Fruit fly (Drosophila melanogaster) whole organism, embryonic: ENCODE data around the gene Hr4.

Experiments
- Asciz ChIP-seq: fragments of 200-800 bp; sonication (Bioruptor generic); optimal IDR thresholded peaks from 2 replicates; lab custom pipeline; 2017; ENCODE audit warnings: missing biosample characterization, mild to moderate bottlenecking, missing genetic modification characterization, missing genetic modification reagents
- Awh ChIP-seq: fragments of 200-800 bp; sonication (Bioruptor generic); IDR thresholded peaks from 2 replicates; pipeline ENCODE4, ENCODE4 v1.3.6; 2022; ENCODE audit warnings: missing biosample characterization, missing genetic modification characterization
- CG11093 ChIP-seq: fragments of 200-800 bp; sonication (Bioruptor generic); IDR thresholded peaks from 3 replicates; pipeline ENCODE4 v1.3.6; 2022; ENCODE audit warnings: missing biosample characterization, missing genetic modification characterization
- CG11695 ChIP-seq: fragments of 200-800 bp; sonication (Bioruptor generic); IDR thresholded peaks from 3 replicates; pipeline ENCODE4 v1.3.6; 2022; ENCODE audit warnings: missing biosample characterization, missing genetic modification characterization
- CG1233 ChIP-seq: fragments of 200-800 bp; sonication (Bioruptor generic); optimal IDR thresholded peaks from 4 replicates; lab custom pipeline; 2018; ENCODE audit warnings: missing biosample characterization, mild to moderate bottlenecking, missing genetic modification characterization
- CG17359 ChIP-seq: fragments of 200-800 bp; sonication (Bioruptor generic); optimal IDR thresholded peaks from 3 replicates; lab custom pipeline; 2018; ENCODE audit warnings: missing biosample characterization, mild to moderate bottlenecking, missing genetic modification characterization, moderate library complexity
- CG17385 ChIP-seq: fragments of 200-800 bp; sonication (Bioruptor generic); optimal IDR thresholded peaks from 3 replicates; lab custom pipeline; 2018; ENCODE audit warnings: missing biosample characterization, mild to moderate bottlenecking, missing genetic modification characterization
- CG17802 ChIP-seq: fragments of 200-800 bp; sonication (Bioruptor generic); optimal IDR thresholded peaks from 2 replicates; lab custom pipeline; 2018; ENCODE audit warnings: missing biosample characterization, mild to moderate bottlenecking, missing genetic modification characterization, moderate library complexity
- CG2875 ChIP-seq: fragments of 200-800 bp; sonication (Bioruptor generic); optimal IDR thresholded peaks from 2 replicates; lab custom pipeline; 2017; ENCODE audit warnings: missing biosample characterization, mild to moderate bottlenecking, missing genetic modification characterization, missing genetic modification reagents
- CG3065 ChIP-seq: fragments of 200-800 bp; sonication (Bioruptor generic); optimal IDR thresholded peaks from 2 replicates; lab custom pipeline; 2016; ENCODE audit warnings: missing biosample characterization, missing genetic modification characterization
- CG3281 ChIP-seq: fragments of 200-800 bp; sonication (Bioruptor generic); optimal IDR thresholded peaks from 3 replicates; lab custom pipeline; 2017; ENCODE audit warnings: missing biosample characterization, mild to moderate bottlenecking, missing genetic modification characterization
- CG3995 ChIP-seq: fragments of 200-800 bp; sonication (Bioruptor generic); optimal IDR thresholded peaks from 3 replicates; lab custom pipeline; 2016; ENCODE audit warnings: missing biosample characterization, missing genetic modification characterization
- CG6765 ChIP-seq: fragments of 200-800 bp; sonication (Bioruptor generic); optimal IDR thresholded peaks from 3 replicates; lab custom pipeline; 2017; ENCODE audit warnings: missing biosample characterization, mild to moderate bottlenecking, missing genetic modification characterization
- CG8290 ChIP-seq, 3 experiments: fragments of 200-800 bp; sonication (Bioruptor generic); optimal IDR thresholded peaks; 2 replicates each; lab custom pipeline; 2016 to 2019; ENCODE audit warnings: missing biosample characterization in 3 of 3, missing genetic modification characterization in 3 of 3, mild to moderate bottlenecking in 2 of 3, moderate library complexity in 1 of 3
- CG9609 ChIP-seq: fragments of 200-800 bp; sonication (Bioruptor generic); optimal IDR thresholded peaks from 3 replicates; lab custom pipeline; 2016; ENCODE audit warnings: missing biosample characterization, missing genetic modification characterization
- CG9727 ChIP-seq: fragments of 200-800 bp; sonication (Bioruptor generic); optimal IDR thresholded peaks from 3 replicates; lab custom pipeline; 2017; ENCODE audit warnings: missing biosample characterization, mild to moderate bottlenecking, missing genetic modification characterization
- Camta ChIP-seq: fragments of 200-800 bp; sonication (Bioruptor generic); optimal IDR thresholded peaks from 2 replicates; lab custom pipeline; 2016; ENCODE audit warnings: missing biosample characterization, missing genetic modification characterization
- CrebB ChIP-seq: fragments of 200-800 bp; sonication (Bioruptor generic); optimal IDR thresholded peaks from 3 replicates; lab custom pipeline; 2018; ENCODE audit warnings: missing biosample characterization, mild to moderate bottlenecking, missing genetic modification characterization
- Deaf1 ChIP-seq: fragments of 200-800 bp; optimal IDR thresholded peaks from 3 replicates; lab custom pipeline; 2019; ENCODE audit warnings: missing biosample characterization, mild to moderate bottlenecking, missing genetic modification characterization, moderate library complexity
- E2f1 ChIP-seq: fragments of 200-800 bp; sonication (Bioruptor generic); IDR thresholded peaks from 2 replicates; pipeline ENCODE4 v1.3.6; 2022; ENCODE audit warnings: missing biosample characterization, missing genetic modification characterization
- GATAe ChIP-seq: fragments of 200-800 bp; sonication (Bioruptor generic); conservative IDR thresholded peaks from 2 replicates; pipeline ENCODE4 v1.3.6; 2022; ENCODE audit warnings: missing biosample characterization, missing genetic modification characterization
- H15 ChIP-seq: fragments of 200-800 bp; sonication (Bioruptor generic); IDR thresholded peaks from 3 replicates; pipeline ENCODE4 v1.3.6; 2022; ENCODE audit warnings: missing biosample characterization, missing genetic modification characterization
- HLH4C ChIP-seq: fragments of 200-800 bp; sonication (Bioruptor generic); IDR thresholded peaks from 3 replicates; pipeline ENCODE4 v1.3.6; 2022; ENCODE audit warnings: missing biosample characterization, missing genetic modification characterization; ENCODE audit not compliant: partially characterized antibody
- HLHmδ ChIP-seq: fragments of 200-800 bp; sonication (Bioruptor generic); optimal IDR thresholded peaks from 2 replicates; lab custom pipeline; 2018; ENCODE audit warnings: missing biosample characterization, mild to moderate bottlenecking, missing genetic modification characterization, moderate library complexity
- HmgD ChIP-seq: fragments of 200-800 bp; sonication (Bioruptor generic); optimal IDR thresholded peaks from 3 replicates; lab custom pipeline; 2016; ENCODE audit warnings: missing biosample characterization, missing genetic modification characterization
- Hsf ChIP-seq: fragments of 200-800 bp; sonication (Bioruptor generic); optimal IDR thresholded peaks from 3 replicates; lab custom pipeline; 2016; ENCODE audit warnings: missing biosample characterization, missing genetic modification characterization
- MBD-R2 ChIP-seq: fragments of 200-800 bp; sonication (Bioruptor generic); IDR thresholded peaks from 2 replicates; pipeline ENCODE4 v1.3.6; 2022; ENCODE audit warnings: missing biosample characterization, missing genetic modification characterization
- Mad ChIP-seq: fragments of 200-800 bp; sonication (Bioruptor generic); optimal IDR thresholded peaks from 2 replicates; lab custom pipeline; 2016; ENCODE audit warnings: missing biosample characterization, missing genetic modification characterization
- Sox100B ChIP-seq: fragments of 200-800 bp; sonication (Bioruptor generic); optimal IDR thresholded peaks from 3 replicates; lab custom pipeline; 2018; ENCODE audit warnings: missing biosample characterization, mild to moderate bottlenecking, missing genetic modification characterization
- Trl ChIP-seq, 3 experiments: fragments of >200 bp in 2 of 3; fragments of 200-800 bp in 1 of 3; sonication (Bioruptor generic) in 1 of 3; optimal IDR thresholded peaks; 2 replicates in 1 of 3; 3 replicates in 2 of 3; lab custom pipeline; 2016 to 2017; ENCODE audit warnings: missing biosample characterization in 1 of 3, missing genetic modification characterization in 1 of 3
- YL-1 ChIP-seq: fragments of 200-800 bp; sonication (Bioruptor generic); optimal IDR thresholded peaks from 3 replicates; lab custom pipeline; 2017; ENCODE audit warnings: missing biosample characterization, mild to moderate bottlenecking, missing genetic modification characterization
- ab ChIP-seq: fragments of 200-800 bp; sonication (Bioruptor generic); optimal IDR thresholded peaks from 2 replicates; lab custom pipeline; 2016; ENCODE audit warnings: missing biosample characterization, missing genetic modification characterization
- dimm ChIP-seq: fragments of 200-800 bp; sonication (Bioruptor generic); IDR thresholded peaks from 2 replicates; pipeline ENCODE4 v1.3.6; 2022; ENCODE audit warnings: missing biosample characterization, missing genetic modification characterization
- dm ChIP-seq: fragments of 200-800 bp; sonication (Bioruptor generic); optimal IDR thresholded peaks from 3 replicates; lab custom pipeline; 2016; ENCODE audit warnings: missing biosample characterization, missing genetic modification characterization
- gem ChIP-seq: fragments of 200-800 bp; sonication (Bioruptor generic); optimal IDR thresholded peaks from 2 replicates; lab custom pipeline; 2019; ENCODE audit warnings: missing biosample characterization, mild to moderate bottlenecking, missing genetic modification characterization, moderate library complexity
- gsb-n ChIP-seq: fragments of 200-800 bp; sonication (Bioruptor generic); optimal IDR thresholded peaks from 3 replicates; lab custom pipeline; 2018; ENCODE audit warnings: missing biosample characterization, mild to moderate bottlenecking, missing genetic modification characterization
- hbn ChIP-seq: fragments of 200-800 bp; sonication (Bioruptor generic); IDR thresholded peaks from 2 replicates; pipeline ENCODE4 v1.3.6; 2022; ENCODE audit warnings: missing biosample characterization, missing genetic modification characterization; ENCODE audit not compliant: partially characterized antibody
- her ChIP-seq: fragments of 200-800 bp; sonication (Bioruptor generic); optimal IDR thresholded peaks from 2 replicates; lab custom pipeline; 2016; ENCODE audit warnings: missing biosample characterization, missing genetic modification characterization
- mam ChIP-seq: fragments of 200-800 bp; sonication (Bioruptor generic); optimal IDR thresholded peaks from 3 replicates; lab custom pipeline; 2016; ENCODE audit warnings: missing biosample characterization, missing genetic modification characterization
- mirr ChIP-seq: fragments of 200-800 bp; sonication (Bioruptor generic); optimal IDR thresholded peaks from 3 replicates; lab custom pipeline; 2018; ENCODE audit warnings: missing biosample characterization, mild to moderate bottlenecking, missing genetic modification characterization
- nom ChIP-seq: fragments of 200-800 bp; sonication (Bioruptor generic); optimal IDR thresholded peaks from 2 replicates; lab custom pipeline; 2017; ENCODE audit warnings: missing biosample characterization, missing genetic modification characterization, mild to moderate bottlenecking, moderate library complexity, missing genetic modification reagents
- pan ChIP-seq, 4 experiments: fragments of >200 bp in 3 of 4; fragments of 200-800 bp in 1 of 4; sonication (Bioruptor generic) in 1 of 4; optimal IDR thresholded peaks in 3 of 4; IDR thresholded peaks in 1 of 4; 2 replicates each; pipeline versions ENCODE4 v1.3.6 to Lab custom; 2017 to 2022; ENCODE audit warnings: missing biosample characterization in 2 of 4, missing genetic modification characterization in 2 of 4, mixed read lengths in 1 of 4
- pita ChIP-seq: fragments of 200-800 bp; sonication (Bioruptor generic); optimal IDR thresholded peaks from 2 replicates; lab custom pipeline; 2017; ENCODE audit warnings: missing biosample characterization, mild to moderate bottlenecking, missing genetic modification characterization
- sima ChIP-seq: fragments of 200-800 bp; sonication (Bioruptor generic); optimal IDR thresholded peaks from 2 replicates; lab custom pipeline; 2016; ENCODE audit warnings: missing biosample characterization, missing genetic modification characterization
- sob ChIP-seq: fragments of 200-800 bp; sonication (Bioruptor generic); IDR thresholded peaks from 2 replicates; pipeline ENCODE4 v1.3.6; 2022; ENCODE audit warnings: missing biosample characterization, missing genetic modification characterization
- sug ChIP-seq: fragments of 200-800 bp; optimal IDR thresholded peaks from 2 replicates; lab custom pipeline; 2019; ENCODE audit warnings: missing biosample characterization, mild to moderate bottlenecking, missing genetic modification characterization, moderate library complexity
- tgo ChIP-seq: fragments of 200-800 bp; sonication (Bioruptor generic); IDR thresholded peaks from 3 replicates; pipeline ENCODE4 v1.3.6; 2022; ENCODE audit warnings: missing biosample characterization, missing genetic modification characterization
- tna ChIP-seq: fragments of 200-800 bp; sonication (Bioruptor generic); IDR thresholded peaks from 2 replicates; pipeline ENCODE4 v1.3.6; 2022; ENCODE audit warnings: missing biosample characterization, missing genetic modification characterization; ENCODE audit not compliant: partially characterized antibody
- trem ChIP-seq: fragments of 200-800 bp; optimal IDR thresholded peaks from 3 replicates; lab custom pipeline; 2019; ENCODE audit warnings: missing biosample characterization, mild to moderate bottlenecking, missing genetic modification characterization, moderate library complexity

Hr4 gene

DNA sequence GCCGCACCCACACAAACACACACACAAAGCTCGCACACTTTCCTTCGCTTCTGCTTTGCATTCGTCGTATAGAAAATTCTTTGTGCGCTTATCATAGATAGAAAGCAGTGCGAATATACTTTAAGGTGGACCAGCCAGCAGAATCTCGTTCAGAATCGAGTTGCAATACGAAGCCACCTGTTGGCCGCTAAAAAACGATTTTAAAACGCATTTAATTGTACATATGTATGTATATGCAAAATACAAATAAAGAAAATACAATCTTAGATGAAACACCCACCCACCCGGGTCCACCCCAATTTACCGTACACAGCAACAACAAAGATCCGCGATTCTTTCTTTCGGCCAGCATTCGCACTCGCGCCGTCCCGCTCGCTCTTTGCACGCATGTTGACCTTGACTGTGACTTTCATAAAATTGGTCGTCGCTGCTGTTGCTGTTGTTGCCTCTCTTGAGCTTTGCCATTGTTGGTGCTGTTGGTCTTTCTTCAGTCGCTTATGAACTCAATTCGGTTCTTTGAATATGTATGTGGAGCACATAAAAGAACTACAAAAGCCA, 6.8 kb downstream of the Hr4 start:
- TF ChIP-seq gsb-n (tag; lab: Kevin White, UChicago) (no peak), Trl (optimal IDR thresholded peaks at IDR 0.05; lab: Kevin White, UChicago) (peak in 1 of 2 experiments; percentile 8), Trl (GFP tag; optimal IDR thresholded peaks at IDR 0.05; lab: Kevin White, UChicago) (no peak), CrebB (tag; lab: Kevin White, UChicago) (peak; percentile 8), nom (GFP tag; lab: Kevin White, UChicago) (peak; percentile 77), GATAe (GFP tag; lab: Robert Waterston, UW) (no peak), pita (GFP tag; lab: Kevin White, UChicago) (no peak), CG17359 (tag; lab: Kevin White, UChicago) (peak; percentile 38), CG3995 (GFP tag; lab: Kevin White, UChicago) (peak; percentile 40), H15 (no peak), tna (GFP tag; lab: Robert Waterston, UW) (no peak), her (GFP tag; lab: Kevin White, UChicago) (no peak), mirr (GFP tag; lab: Kevin White, UChicago) (no peak), Hsf (GFP tag; lab: Kevin White, UChicago) (peak; percentile 42), gem (tag; lab: Kevin White, UChicago) (peak; percentile 68), hbn (GFP tag; lab: Robert Waterston, UW) (no peak), Deaf1 (tag; lab: Kevin White, UChicago) (no peak), dimm (no peak), sima (no peak), CG6765 (GFP tag; lab: Kevin White, UChicago) (peak; percentile 62), CG8290 (GFP tag; optimal IDR thresholded peaks at IDR 0.05; lab: Kevin White, UChicago) (no peak), CG8290 (tag; optimal IDR thresholded peaks at IDR 0.05; lab: Kevin White, UChicago) (peak in 1 of 2 experiments; percentile 78), CG17802 (tag; lab: Kevin White, UChicago) (no peak), Awh (GFP tag; lab: Robert Waterston, UW) (no peak), CG9727 (GFP tag; lab: Kevin White, UChicago) (peak; percentile 52), sug (no peak), Asciz (no peak), ab (GFP tag; lab: Kevin White, UChicago) (no peak), CG11695 (peak; percentile 44; the same call in 1 of the 3 replicates), sob (GFP tag; lab: Robert Waterston, UW) (peak; percentile 51; the same call in 1 of the 2 replicates), E2f1 (GFP tag; lab: Robert Waterston, UW) (no peak), HLH4C (GFP tag; lab: Robert Waterston, UW) (no peak), MBD-R2 (peak; percentile 44; the same call in 1 of the 2 replicates), CG3281 (GFP tag; lab: Kevin White, UChicago) (peak; percentile 84), CG3065 (no peak), pan (optimal IDR thresholded peaks at IDR 0.05; lab: Kevin White, UChicago) (no peak), pan (GFP tag; optimal IDR thresholded peaks at IDR 0.05 in 1 of 2, IDR thresholded peaks at IDR 0.05 in 1 of 2) (peak in 1 of 2 experiments; percentile 27), HLHmδ (GFP tag; lab: Kevin White, UChicago) (no peak), Sox100B (GFP tag; lab: Kevin White, UChicago) (no peak), CG11093 (GFP tag; lab: Robert Waterston, UW) (no peak), trem (tag; lab: Kevin White, UChicago) (no peak), CG1233 (GFP tag; lab: Kevin White, UChicago) (peak; percentile 36), HmgD (GFP tag; lab: Kevin White, UChicago) (no peak), tgo (peak; percentile 45; the same call in 2 of the 3 replicates), YL-1 (GFP tag; lab: Kevin White, UChicago) (no peak), CG17385 (GFP tag; lab: Kevin White, UChicago) (no peak), Mad (GFP tag; lab: Kevin White, UChicago) (no peak), CG2875 (GFP tag; lab: Kevin White, UChicago) (no peak), Camta (GFP tag; lab: Kevin White, UChicago) (no peak), CG9609 (GFP tag; lab: Kevin White, UChicago) (peak; percentile 46), dm (GFP tag; lab: Kevin White, UChicago) (no peak), mam (GFP tag; lab: Kevin White, UChicago) (peak; percentile 59)
